Fruit fly (Drosophila melanogaster): ENCODE data around the gene AttD.

Gene AttD

dm6 chr3R:17591831-17592230 is 33.2 kb upstream of the AttD start (continued):
- TF ChIP-seq CG15269 (tag; optimal IDR thresholded peaks at IDR 0.05) (no peak), slou (GFP tag; optimal IDR thresholded peaks at IDR 0.05) (no peak), lola (GFP tag; optimal IDR thresholded peaks at IDR 0.05) (peak in 1 of 3 experiments; percentile 16), CG6654 (GFP tag; optimal IDR thresholded peaks at IDR 0.05) (no peak), klu (GFP tag; IDR thresholded peaks at IDR 0.05) (no peak), sd (tag; optimal IDR thresholded peaks at IDR 0.05) (no peak), CG15601 (tag; optimal IDR thresholded peaks at IDR 0.05) (no peak), CG7372 (GFP tag; IDR thresholded peaks at IDR 0.05) (no peak), Sox102F (GFP tag; optimal IDR thresholded peaks at IDR 0.05) (peak; percentile 8), NK7.1 (GFP tag; optimal IDR thresholded peaks at IDR 0.05) (no peak), Six4 (GFP tag; optimal IDR thresholded peaks at IDR 0.05) (no peak), Elba2 (GFP tag; optimal IDR thresholded peaks at IDR 0.05) (no peak), CG12769 (tag; optimal IDR thresholded peaks at IDR 0.05) (no peak), dmrt11E (tag; optimal IDR thresholded peaks at IDR 0.05) (peak; percentile 42), her (GFP tag; optimal IDR thresholded peaks at IDR 0.05) (no peak), Scr (GFP tag; IDR thresholded peaks at IDR 0.05; ENCODE audit: partially characterized antibody) (no peak), ab (GFP tag; optimal IDR thresholded peaks at IDR 0.05) (no peak), CG13424 (tag; optimal IDR thresholded peaks at IDR 0.05) (peak; percentile 11), ftz-f1 (GFP tag; optimal IDR thresholded peaks at IDR 0.05) (no peak), disco-r (GFP tag; optimal IDR thresholded peaks at IDR 0.05) (no peak), CG12391 (tag; optimal IDR thresholded peaks at IDR 0.05) (peak; percentile 22), sc (optimal IDR thresholded peaks at IDR 0.05) (no peak), sc (GFP tag; optimal IDR thresholded peaks at IDR 0.05) (no peak), HLH54F (GFP tag; optimal IDR thresholded peaks at IDR 0.05) (no peak), CG18262 (tag; optimal IDR thresholded peaks at IDR 0.05) (peak; percentile 41), CG17359 (tag; optimal IDR thresholded peaks at IDR 0.05) (no peak), CkIIα-i1 (GFP tag; IDR thresholded peaks at IDR 0.05) (no peak), dati (GFP tag; IDR thresholded peaks at IDR 0.05) (no peak), Lpt (GFP tag; optimal IDR thresholded peaks at IDR 0.05) (no peak), CG9932 (GFP tag; IDR thresholded peaks at IDR 0.05) (no peak), CG3163 (GFP tag; optimal IDR thresholded peaks at IDR 0.05) (no peak), fd64A (GFP tag; optimal IDR thresholded peaks at IDR 0.05) (no peak), CG12219 (GFP tag; optimal IDR thresholded peaks at IDR 0.05) (no peak), CG2116 (GFP tag; optimal IDR thresholded peaks at IDR 0.05) (no peak), sr (GFP tag; IDR thresholded peaks at IDR 0.05) (no peak), sens (GFP tag) (peak; percentile 77), CG7839 (tag; optimal IDR thresholded peaks at IDR 0.05) (peak; percentile 31), vvl (GFP tag; IDR thresholded peaks at IDR 0.05) (no peak), CG11504 (tag; optimal IDR thresholded peaks at IDR 0.05) (peak; percentile 54), CG6854 (GFP tag; optimal IDR thresholded peaks at IDR 0.05) (no peak), CG31365 (tag; optimal IDR thresholded peaks at IDR 0.05) (no peak), ara (GFP tag; IDR thresholded peaks at IDR 0.05) (no peak), Nf-YC (tag; optimal IDR thresholded peaks at IDR 0.05) (no peak), h (optimal IDR thresholded peaks at IDR 0.05) (no peak), Eip74EF (GFP tag; optimal IDR thresholded peaks at IDR 0.05) (no peak), so (GFP tag; IDR thresholded peaks at IDR 0.05) (no peak), Awh (GFP tag; IDR thresholded peaks at IDR 0.05) (peak; percentile 58; the same call in 1 of the 2 replicates), CG6813 (GFP tag; optimal IDR thresholded peaks at IDR 0.05) (no peak), CoRest (tag; optimal IDR thresholded peaks at IDR 0.05) (peak; percentile 10), slp2 (GFP tag; optimal IDR thresholded peaks at IDR 0.05) (no peak), Rfx (GFP tag; IDR thresholded peaks at IDR 0.05) (no peak), nmo (GFP tag; optimal IDR thresholded peaks at IDR 0.05) (peak; percentile 31)
